Fruit fly (Drosophila melanogaster) whole organism, embryonic: Measurements from ENCODE around the gene CG46439.

Source experiments
- CG10366 ChIP-seq: fragments of 200-800 bp; sonication (Bioruptor generic); IDR thresholded peaks from 2 replicates; pipeline ENCODE4 v1.3.6; 2022; ENCODE audit warnings: missing biosample characterization, missing genetic modification characterization
- CG10431 ChIP-seq: fragments of 200-800 bp; sonication (Bioruptor generic); optimal IDR thresholded peaks from 3 replicates; lab custom pipeline; 2018; ENCODE audit warnings: missing biosample characterization, mild to moderate bottlenecking, missing genetic modification characterization
- CG11504 ChIP-seq: fragments of 200-800 bp; sonication (Bioruptor generic); optimal IDR thresholded peaks from 3 replicates; lab custom pipeline; 2019; ENCODE audit warnings: missing biosample characterization, mild to moderate bottlenecking, missing genetic modification characterization, moderate library complexity
- CG12071 ChIP-seq: fragments of 200-800 bp; sonication (Bioruptor generic); optimal IDR thresholded peaks from 3 replicates; lab custom pipeline; 2018; ENCODE audit warnings: missing biosample characterization, mild to moderate bottlenecking, missing genetic modification characterization
- CG12155 ChIP-seq: fragments of 200-800 bp; sonication (Bioruptor generic); optimal IDR thresholded peaks from 3 replicates; lab custom pipeline; 2016; ENCODE audit warnings: missing biosample characterization, missing genetic modification characterization
- CG12299 ChIP-seq: fragments of 200-800 bp; sonication (Bioruptor generic); optimal IDR thresholded peaks from 2 replicates; lab custom pipeline; 2018; ENCODE audit warnings: missing biosample characterization, mild to moderate bottlenecking, missing genetic modification characterization
- CG12659 ChIP-seq: fragments of 200-800 bp; sonication (Bioruptor generic); optimal IDR thresholded peaks from 3 replicates; lab custom pipeline; 2017; ENCODE audit warnings: mild to moderate bottlenecking, missing biosample characterization, missing genetic modification reagents, missing genetic modification characterization
- CG13296 ChIP-seq: fragments of 200-800 bp; sonication (Bioruptor generic); optimal IDR thresholded peaks from 3 replicates; lab custom pipeline; 2018; ENCODE audit warnings: missing biosample characterization, mild to moderate bottlenecking, missing genetic modification characterization
- CG14050 ChIP-seq: fragments of 200-800 bp; sonication (Bioruptor generic); IDR thresholded peaks from 3 replicates; pipeline ENCODE4 v1.3.6; 2022; ENCODE audit warnings: missing biosample characterization, missing genetic modification characterization
- CG1602 ChIP-seq: fragments of 200-800 bp; sonication (Bioruptor generic); optimal IDR thresholded peaks from 3 replicates; lab custom pipeline; 2016; ENCODE audit warnings: missing biosample characterization, missing genetic modification characterization
- CG17186 ChIP-seq: fragments of 200-800 bp; sonication (Bioruptor generic); optimal IDR thresholded peaks from 3 replicates; lab custom pipeline; 2017; ENCODE audit warnings: missing biosample characterization, missing genetic modification reagents, missing genetic modification characterization
- CG17568 ChIP-seq: fragments of 200-800 bp; sonication (Bioruptor generic); optimal IDR thresholded peaks from 2 replicates; lab custom pipeline; 2018; ENCODE audit warnings: missing biosample characterization, mild to moderate bottlenecking, missing genetic modification characterization, moderate library complexity
- CG32772 ChIP-seq: fragments of 200-800 bp; sonication (Bioruptor generic); IDR thresholded peaks from 2 replicates; pipeline ENCODE4 v1.3.6; 2022; ENCODE audit warnings: missing biosample characterization, missing genetic modification characterization
- CG34224 ChIP-seq: fragments of 200-800 bp; sonication (Bioruptor generic); IDR thresholded peaks from 3 replicates; pipeline ENCODE4 v1.3.6; 2022; ENCODE audit warnings: missing biosample characterization, missing genetic modification characterization; ENCODE audit not compliant: partially characterized antibody
- CG4404 ChIP-seq: fragments of 200-800 bp; sonication (Bioruptor generic); IDR thresholded peaks from 2 replicates; pipeline ENCODE4 v1.3.6; 2022; ENCODE audit warnings: missing biosample characterization, missing genetic modification characterization
- CG4820 ChIP-seq: fragments of 200-800 bp; sonication (Bioruptor generic); optimal IDR thresholded peaks from 3 replicates; lab custom pipeline; 2016; ENCODE audit warnings: missing biosample characterization, missing genetic modification characterization
- CG6813 ChIP-seq: fragments of 200-800 bp; sonication (Bioruptor generic); optimal IDR thresholded peaks from 2 replicates; lab custom pipeline; 2017; ENCODE audit warnings: missing biosample characterization, missing genetic modification characterization, mild to moderate bottlenecking, moderate library complexity, missing genetic modification reagents
- CG7372 ChIP-seq: fragments of 200-800 bp; sonication (Bioruptor generic); IDR thresholded peaks from 2 replicates; pipeline ENCODE4 v1.3.6; 2022; ENCODE audit warnings: missing biosample characterization, missing genetic modification characterization
- CG7745 ChIP-seq: fragments of 200-800 bp; sonication (Bioruptor generic); optimal IDR thresholded peaks from 2 replicates; lab custom pipeline; 2018; ENCODE audit warnings: missing biosample characterization, mild to moderate bottlenecking, missing genetic modification characterization, moderate library complexity
- CG8290 ChIP-seq, 3 experiments: fragments of 200-800 bp; sonication (Bioruptor generic); optimal IDR thresholded peaks; 2 replicates each; lab custom pipeline; 2016 to 2019; ENCODE audit warnings: missing biosample characterization in 3 of 3, missing genetic modification characterization in 3 of 3, mild to moderate bottlenecking in 2 of 3, moderate library complexity in 1 of 3
- CG8388 ChIP-seq: fragments of 200-800 bp; sonication (Bioruptor generic); optimal IDR thresholded peaks from 2 replicates; lab custom pipeline; 2019; ENCODE audit warnings: missing biosample characterization, mild to moderate bottlenecking, missing genetic modification characterization, moderate library complexity
- CG9797 ChIP-seq: fragments of 200-800 bp; sonication (Bioruptor generic); optimal IDR thresholded peaks from 3 replicates; lab custom pipeline; 2018; ENCODE audit warnings: missing biosample characterization, mild to moderate bottlenecking, missing genetic modification characterization
- Camta ChIP-seq: fragments of 200-800 bp; sonication (Bioruptor generic); optimal IDR thresholded peaks from 2 replicates; lab custom pipeline; 2016; ENCODE audit warnings: missing biosample characterization, missing genetic modification characterization
- E2f2 ChIP-seq: fragments of 200-800 bp; sonication (Bioruptor generic); IDR thresholded peaks from 2 replicates; pipeline ENCODE4 v1.3.6; 2022; ENCODE audit warnings: missing biosample characterization, missing genetic modification characterization
- Ets97D ChIP-seq: fragments of 200-800 bp; sonication (Bioruptor generic); optimal IDR thresholded peaks from 3 replicates; lab custom pipeline; 2016; ENCODE audit warnings: missing biosample characterization, missing genetic modification characterization
- Hr39 ChIP-seq: fragments of >200 bp; optimal IDR thresholded peaks from 2 replicates; lab custom pipeline; 2017
- Jarid2 ChIP-seq: fragments of 200-800 bp; sonication (Bioruptor generic); optimal IDR thresholded peaks from 3 replicates; lab custom pipeline; 2017; ENCODE audit warnings: mild to moderate bottlenecking, missing biosample characterization, missing genetic modification reagents, missing genetic modification characterization
- Mad ChIP-seq: fragments of 200-800 bp; sonication (Bioruptor generic); optimal IDR thresholded peaks from 2 replicates; lab custom pipeline; 2016; ENCODE audit warnings: missing biosample characterization, missing genetic modification characterization
- TFAM ChIP-seq: fragments of 200-800 bp; sonication (Bioruptor generic); optimal IDR thresholded peaks from 2 replicates; lab custom pipeline; 2017; ENCODE audit warnings: missing biosample characterization, missing genetic modification characterization, inconsistent platforms
- ac ChIP-seq: fragments of 200-800 bp; sonication (Bioruptor generic); optimal IDR thresholded peaks from 3 replicates; lab custom pipeline; 2017; ENCODE audit warnings: missing biosample characterization, mild to moderate bottlenecking, missing genetic modification characterization
- ase ChIP-seq: fragments of 200-800 bp; sonication (Bioruptor generic); IDR thresholded peaks from 3 replicates; pipeline ENCODE4 v1.3.6; 2022; ENCODE audit warnings: missing biosample characterization, missing genetic modification characterization
- az2 ChIP-seq: fragments of 200-800 bp; sonication (Bioruptor generic); optimal IDR thresholded peaks from 3 replicates; lab custom pipeline; 2016; ENCODE audit warnings: missing biosample characterization, missing genetic modification characterization
- bigmax ChIP-seq: fragments of 200-800 bp; sonication (Bioruptor generic); optimal IDR thresholded peaks from 2 replicates; lab custom pipeline; 2018; ENCODE audit warnings: missing biosample characterization, mild to moderate bottlenecking, missing genetic modification characterization
- ewg ChIP-seq: fragments of 200-800 bp; sonication (Bioruptor generic); optimal IDR thresholded peaks from 3 replicates; lab custom pipeline; 2017; ENCODE audit warnings: mild to moderate bottlenecking, missing biosample characterization, missing genetic modification reagents, missing genetic modification characterization
- fd3F ChIP-seq: fragments of 200-800 bp; sonication (Bioruptor generic); optimal IDR thresholded peaks from 2 replicates; lab custom pipeline; 2018; ENCODE audit warnings: missing biosample characterization, mild to moderate bottlenecking, missing genetic modification characterization, moderate library complexity
- fru ChIP-seq: fragments of >200 bp; optimal IDR thresholded peaks from 2 replicates; lab custom pipeline; 2017
- hb ChIP-seq: fragments of 200-800 bp; sonication (Bioruptor generic); IDR thresholded peaks from 3 replicates; pipeline ENCODE4 v1.3.6; 2022; ENCODE audit warnings: missing biosample characterization, missing genetic modification characterization; ENCODE audit not compliant: partially characterized antibody
- kah ChIP-seq: fragments of 200-800 bp; sonication (Bioruptor generic); optimal IDR thresholded peaks from 2 replicates; lab custom pipeline; 2018; ENCODE audit warnings: missing biosample characterization, mild to moderate bottlenecking, missing genetic modification characterization
- lab ChIP-seq: fragments of 200-800 bp; sonication (Bioruptor generic); optimal IDR thresholded peaks from 3 replicates; lab custom pipeline; 2017; ENCODE audit warnings: missing biosample characterization, missing genetic modification characterization, mild to moderate bottlenecking, moderate library complexity, missing genetic modification reagents
- lilli ChIP-seq: fragments of 200-800 bp; sonication (Bioruptor generic); optimal IDR thresholded peaks from 3 replicates; lab custom pipeline; 2016; ENCODE audit warnings: missing biosample characterization, missing genetic modification characterization
- mirr ChIP-seq: fragments of 200-800 bp; sonication (Bioruptor generic); optimal IDR thresholded peaks from 3 replicates; lab custom pipeline; 2018; ENCODE audit warnings: missing biosample characterization, mild to moderate bottlenecking, missing genetic modification characterization
- odd ChIP-seq: fragments of 200-800 bp; sonication (Bioruptor generic); optimal IDR thresholded peaks from 2 replicates; lab custom pipeline; 2017; ENCODE audit warnings: missing biosample characterization, mild to moderate bottlenecking, missing genetic modification characterization
- pb ChIP-seq: fragments of 200-800 bp; sonication (Bioruptor generic); optimal IDR thresholded peaks from 3 replicates; lab custom pipeline; 2016; ENCODE audit warnings: missing biosample characterization, missing genetic modification characterization
- pfk ChIP-seq: fragments of 200-800 bp; sonication (Bioruptor generic); optimal IDR thresholded peaks from 2 replicates; lab custom pipeline; 2018; ENCODE audit warnings: missing biosample characterization, mild to moderate bottlenecking, missing genetic modification characterization, moderate library complexity
- pzg ChIP-seq: fragments of 200-800 bp; sonication (Bioruptor generic); optimal IDR thresholded peaks from 3 replicates; lab custom pipeline; 2018; ENCODE audit warnings: missing biosample characterization, mild to moderate bottlenecking, missing genetic modification characterization, moderate library complexity
- sim ChIP-seq: fragments of 200-800 bp; sonication (Bioruptor generic); IDR thresholded peaks from 2 replicates; pipeline ENCODE4 v1.3.6; 2022; ENCODE audit warnings: missing biosample characterization, missing genetic modification characterization

CG46439 gene

dm6 chr3L:11089805-11090440 lies 6.1 kb downstream of the CG46439 start (continued):
- TF ChIP-seq hb (no peak), CG8290 (GFP tag; optimal IDR thresholded peaks at IDR 0.05; lab: Kevin White, UChicago) (peak; percentile 45), CG8290 (tag; optimal IDR thresholded peaks at IDR 0.05; lab: Kevin White, UChicago) (peak; percentile 52 to 73), Mad (GFP tag; lab: Kevin White, UChicago) (peak; percentile 77), Camta (GFP tag; lab: Kevin White, UChicago) (peak; percentile 89), CG10431 (GFP tag; lab: Kevin White, UChicago) (peak; percentile 68), fru (lab: Kevin White, UChicago) (no peak), sim (GFP tag; lab: Robert Waterston, UW) (peak; percentile 71), CG12299 (tag; lab: Kevin White, UChicago) (peak; percentile 80), CG34224 (GFP tag; lab: Robert Waterston, UW) (no peak), Ets97D (GFP tag; lab: Kevin White, UChicago) (peak; percentile 67), CG13296 (GFP tag; lab: Kevin White, UChicago) (peak; percentile 90), bigmax (no peak), mirr (GFP tag; lab: Kevin White, UChicago) (peak; percentile 19), lilli (GFP tag; lab: Kevin White, UChicago) (peak; percentile 89), ac (GFP tag; lab: Kevin White, UChicago) (peak; percentile 75), E2f2 (peak; percentile 72), CG7745 (tag; lab: Kevin White, UChicago) (peak; percentile 69), az2 (peak; percentile 95), CG1602 (GFP tag; lab: Kevin White, UChicago) (peak; percentile 87), lab (peak; percentile 89), CG17186 (peak; percentile 52), CG11504 (tag; lab: Kevin White, UChicago) (peak; percentile 96), pfk (peak; percentile 30), CG12071 (GFP tag; lab: Kevin White, UChicago) (peak; percentile 74), CG8388 (GFP tag; lab: Kevin White, UChicago) (peak; percentile 90), CG4404 (GFP tag; lab: Robert Waterston, UW) (peak; percentile 65), CG4820 (GFP tag; lab: Kevin White, UChicago) (peak; percentile 87), pzg (no peak), CG12155 (GFP tag; lab: Kevin White, UChicago) (peak; percentile 84), ase (GFP tag; lab: Robert Waterston, UW) (peak; percentile 43), CG12659 (GFP tag; lab: Kevin White, UChicago) (peak; percentile 96), CG32772 (GFP tag; lab: Robert Waterston, UW) (peak; percentile 59), fd3F (GFP tag; lab: Kevin White, UChicago) (peak; percentile 75), ewg (GFP tag; lab: Kevin White, UChicago) (peak; percentile 86), CG10366 (peak; percentile 68; the same call in 1 of the 2 replicates), odd (GFP tag; lab: Kevin White, UChicago) (peak; percentile 96), pb (GFP tag; lab: Kevin White, UChicago) (peak; percentile 34), kah (GFP tag; lab: Kevin White, UChicago) (peak; percentile 82), CG6813 (GFP tag; lab: Kevin White, UChicago) (peak; percentile 85), CG9797 (GFP tag; lab: Kevin White, UChicago) (peak; percentile 39), CG14050 (peak; percentile 35; the same call in 2 of the 3 replicates), Hr39 (lab: Kevin White, UChicago) (no peak), Jarid2 (GFP tag; lab: Kevin White, UChicago) (peak; percentile 75), TFAM (GFP tag; lab: Kevin White, UChicago) (no peak), CG17568 (GFP tag; lab: Kevin White, UChicago) (peak; percentile 77), CG7372 (peak; percentile 72; the same call in 1 of the 2 replicates)
